Worm (Caenorhabditis elegans): Measurements from ENCODE around the gene F28A12.3.
A peak's percentile ranks its signal among the peaks of the same experiment; 100 is the strongest.

The F28A12.3 gene

DNA sequence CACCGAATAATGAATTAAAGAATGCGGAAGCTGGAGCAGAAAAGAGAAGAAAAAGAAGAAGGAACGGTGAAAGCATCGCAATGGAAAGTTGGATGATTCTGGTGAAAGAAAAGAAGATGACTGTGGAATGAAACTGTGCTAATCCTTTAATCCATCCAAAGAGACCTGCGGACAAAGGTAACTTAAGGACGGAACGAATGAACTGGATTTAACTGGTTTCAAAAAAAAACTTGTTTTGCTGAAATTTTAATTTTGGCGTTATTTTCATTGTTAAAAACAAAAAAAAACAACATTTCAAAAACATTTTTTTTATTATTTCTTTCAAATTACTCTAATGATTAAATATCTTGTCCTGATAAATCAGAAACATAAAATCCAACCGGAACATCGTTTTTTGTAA lies 4.3 kb downstream of the F28A12.3 start, which contains the start of gene grl-12:
grl-12 (minus strand) TSS at position 101 of the 400 bp plus-strand sequence.
- TF ChIP-seq somi-1 (GFP tag; optimal IDR thresholded peaks at IDR 0.05), result no peak
- TF ChIP-seq hlh-12 (tag; optimal IDR thresholded peaks at IDR 0.05), result no peak
- TF ChIP-seq dpl-1 (GFP tag; optimal IDR thresholded peaks at IDR 0.05), result no peak
- TF ChIP-seq B0035.1 (tag; optimal IDR thresholded peaks at IDR 0.05), result no peak
- TF ChIP-seq mel-28 (tag; optimal IDR thresholded peaks at IDR 0.05; ENCODE audit: borderline replicate concordance), result no peak
- no peak for TF ChIP-seq D2030.7 (GFP tag; IDR thresholded peaks at IDR 0.05)
- TF ChIP-seq fkh-3 (tag; optimal IDR thresholded peaks at IDR 0.05), result no peak
- TF ChIP-seq F22D6.2 (tag; optimal IDR thresholded peaks at IDR 0.05), result no peak
- TF ChIP-seq nfyb-1 (GFP tag; IDR thresholded peaks at IDR 0.05), result no peak
- TF ChIP-seq C06A6.2 (GFP tag; conservative IDR thresholded peaks at IDR 0.05), result no peak

- TF ChIP-seq ekl-4 (GFP tag; IDR thresholded peaks at IDR 0.05) (no peak), snpc-1.3 (tag; optimal IDR thresholded peaks at IDR 0.05; ENCODE audit: insufficient read depth) (no peak), ceh-79 (tag; optimal IDR thresholded peaks at IDR 0.05) (no peak), ceh-27 (GFP tag; optimal IDR thresholded peaks at IDR 0.05) (no peak), hlh-12 (tag; optimal IDR thresholded peaks at IDR 0.05) (no peak)
Measured at ce11 chrV:8635575-8635974, 5.6 kb downstream of the F28A12.3 start, which contains the start of gene oac-29. Gene oac-29 (minus strand): TSS chrV:8635675.

DNA sequence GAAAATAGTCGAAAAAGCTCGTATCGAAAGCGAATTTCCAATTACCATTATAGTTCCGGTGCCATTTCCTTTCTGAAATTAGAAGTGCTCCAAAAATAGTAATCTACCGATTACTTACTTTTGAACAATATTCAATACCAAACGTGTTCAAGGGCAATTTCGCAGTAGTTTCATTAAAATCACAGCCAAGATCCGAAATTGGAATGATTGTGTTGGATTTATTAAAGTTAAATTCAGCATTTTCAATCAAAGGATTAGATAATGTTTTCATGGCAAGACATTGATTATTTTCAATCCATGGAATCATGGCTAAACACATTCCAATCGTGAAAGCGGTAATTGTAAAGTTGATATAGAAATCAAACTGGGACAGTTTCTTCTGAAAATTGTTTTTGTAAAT lies 8.4 kb downstream of the F28A12.3 start:
- TF ChIP-seq B0019.2 (GFP tag; conservative IDR thresholded peaks at IDR 0.05) (no peak), dpl-1 (GFP tag; optimal IDR thresholded peaks at IDR 0.05) (no peak), madf-6 (GFP tag; IDR thresholded peaks at IDR 0.05) (no peak), dpff-1 (tag; optimal IDR thresholded peaks at IDR 0.05) (no peak), hsf-1 (GFP tag; IDR thresholded peaks at IDR 0.05) (no peak), F10E7.11 (tag; optimal IDR thresholded peaks at IDR 0.05) (no peak), nfya-2 (GFP tag; IDR thresholded peaks at IDR 0.05) (no peak), unc-130 (GFP tag; optimal IDR thresholded peaks at IDR 0.05) (no peak), gei-17 (GFP tag; optimal IDR thresholded peaks at IDR 0.05) (no peak), tlf-1 (GFP tag; optimal IDR thresholded peaks at IDR 0.05) (no peak), ztf-6 (GFP tag; IDR thresholded peaks at IDR 0.05) (no peak), tbx-9 (tag; optimal IDR thresholded peaks at IDR 0.05; ENCODE audit: borderline replicate concordance) (no peak), F55B11.4 (tag; optimal IDR thresholded peaks at IDR 0.05; ENCODE audit: borderline replicate concordance, insufficient read depth) (no peak), F49E8.2 (tag; optimal IDR thresholded peaks at IDR 0.05; ENCODE audit: insufficient read depth) (no peak), nhr-80 (tag; optimal IDR thresholded peaks at IDR 0.05) (no peak), ama-1 (optimal IDR thresholded peaks at IDR 0.05) (no peak), ama-1 (GFP tag; optimal IDR thresholded peaks at IDR 0.05) (no peak)

DNA sequence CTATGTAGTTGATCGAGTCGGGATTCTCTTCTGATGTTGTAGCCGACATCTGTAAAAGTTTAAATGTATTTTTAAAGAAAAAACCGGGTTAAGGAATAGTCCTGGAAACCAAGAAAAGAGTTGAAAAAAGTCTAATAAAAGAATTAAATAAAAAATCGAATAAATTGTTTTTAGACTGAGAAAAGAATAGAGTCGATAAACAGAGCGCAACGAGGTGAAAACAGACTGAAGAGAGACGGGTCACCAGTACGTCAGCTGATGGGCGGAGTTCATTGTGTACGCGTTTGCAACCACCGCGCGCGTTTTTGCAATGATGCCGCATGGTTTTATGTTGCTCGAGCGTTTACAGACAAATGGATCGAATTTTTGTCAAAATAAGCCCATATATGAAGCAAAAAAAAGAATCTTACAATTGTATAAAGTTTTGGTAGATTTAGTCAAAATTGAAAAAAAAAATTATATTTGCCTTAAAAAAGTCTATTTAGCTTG lies 9.8 kb downstream of the F28A12.3 start, which contains the start of gene atg-18:
atg-18 (minus strand) TSS at position 51 of the 489 bp plus-strand sequence.
- TF ChIP-seq F33H1.4 (GFP tag; IDR thresholded peaks at IDR 0.05) (no peak), aptf-2 (GFP tag; conservative IDR thresholded peaks at IDR 0.05) (no peak), ama-1 (optimal IDR thresholded peaks at IDR 0.05) (no peak), ama-1 (GFP tag; optimal IDR thresholded peaks at IDR 0.05) (no peak), C06A6.2 (GFP tag; conservative IDR thresholded peaks at IDR 0.05) (no peak), aptf-3 (GFP tag; IDR thresholded peaks at IDR 0.05) (no peak), mxl-1 (tag; optimal IDR thresholded peaks at IDR 0.05) (no peak), F39B2.1 (GFP tag; IDR thresholded peaks at IDR 0.05) (no peak), chd-7 (tag; optimal IDR thresholded peaks at IDR 0.05) (no peak), hmg-20 (GFP tag; IDR thresholded peaks at IDR 0.05) (no peak), sptf-2 (GFP tag; optimal IDR thresholded peaks at IDR 0.05) (no peak), somi-1 (GFP tag; optimal IDR thresholded peaks at IDR 0.05) (no peak), gei-17 (GFP tag; optimal IDR thresholded peaks at IDR 0.05) (no peak), ztf-26 (tag; optimal IDR thresholded peaks at IDR 0.05) (no peak), nfya-2 (GFP tag; IDR thresholded peaks at IDR 0.05) (no peak), Y67H2A.10 (GFP tag; conservative IDR thresholded peaks at IDR 0.05) (0 out of 2 replicates have a peak, but pooled peaks have one; percentile 52), lin-40 (tag; optimal IDR thresholded peaks at IDR 0.05) (no peak), zim-3 (tag; optimal IDR thresholded peaks at IDR 0.05) (no peak), attf-5 (GFP tag; optimal IDR thresholded peaks at IDR 0.05) (peak; percentile 49), unc-62 (GFP tag; optimal IDR thresholded peaks at IDR 0.05) (no peak), mel-28 (tag; optimal IDR thresholded peaks at IDR 0.05; ENCODE audit: borderline replicate concordance) (no peak), tlf-1 (GFP tag; optimal IDR thresholded peaks at IDR 0.05) (no peak), hlh-26 (GFP tag; conservative IDR thresholded peaks at IDR 0.05) (no peak)
